Worm (Caenorhabditis elegans): ENCODE results near the gene ugt-20.
A peak's percentile ranks its signal among the peaks of the same experiment; 100 is the strongest.

Gene ugt-20

DNA sequence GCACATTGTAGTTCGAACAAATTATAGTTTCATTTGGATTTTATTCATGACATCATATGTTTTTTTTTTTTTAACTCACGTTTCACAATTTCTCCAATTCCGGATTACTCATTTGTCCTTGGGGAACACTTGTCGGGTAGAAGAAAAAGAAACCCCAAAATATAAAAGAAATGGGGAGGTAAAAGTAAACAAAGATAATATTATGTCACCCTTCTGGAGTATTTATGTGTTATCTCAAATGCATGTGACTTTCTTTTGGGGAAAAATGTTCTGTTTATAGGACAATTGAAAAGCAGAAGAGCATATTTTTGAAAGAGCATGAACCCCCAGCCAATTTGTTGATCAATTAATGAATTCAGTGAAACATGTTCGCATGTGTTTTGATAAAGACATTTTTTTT lies 31.5 kb downstream of the ugt-20 start:
- no peak for TF ChIP-seq nhr-111 (GFP tag; optimal IDR thresholded peaks at IDR 0.05)
- TF ChIP-seq unc-39 (tag; optimal IDR thresholded peaks at IDR 0.05) = no peak
- TF ChIP-seq daf-16 (GFP tag; optimal IDR thresholded peaks at IDR 0.05) = no peak
- peak; percentile 77 for TF ChIP-seq daf-16 (tag; optimal IDR thresholded peaks at IDR 0.05)
- TF ChIP-seq php-3 (GFP tag; IDR thresholded peaks at IDR 0.05) = 0 out of 2 replicates have a peak, but pooled peaks have one; percentile 23
- no peak for TF ChIP-seq Y75B8A.6 (GFP tag; IDR thresholded peaks at IDR 0.05)
- TF ChIP-seq ceh-28 (tag; optimal IDR thresholded peaks at IDR 0.05) = no peak
- peak; percentile 25 for TF ChIP-seq nhr-28 (tag; optimal IDR thresholded peaks at IDR 0.05)
- TF ChIP-seq pha-4 (GFP tag; IDR thresholded peaks at IDR 0.05) = no peak
- TF ChIP-seq pha-4 (tag; optimal IDR thresholded peaks at IDR 0.05) = peak; percentile 36
- TF ChIP-seq fkh-10 (GFP tag; optimal IDR thresholded peaks at IDR 0.05) = no peak
- TF ChIP-seq Y5F2A.4 (GFP tag; optimal IDR thresholded peaks at IDR 0.05) = no peak
- TF ChIP-seq daf-12 (tag; optimal IDR thresholded peaks at IDR 0.05) = no peak
- no peak for TF ChIP-seq saeg-2 (GFP tag; IDR thresholded peaks at IDR 0.05)
- TF ChIP-seq sdz-12 (GFP tag; optimal IDR thresholded peaks at IDR 0.05) = no peak
- TF ChIP-seq nhr-41 (GFP tag; IDR thresholded peaks at IDR 0.05) = no peak
- TF ChIP-seq dmd-9 (GFP tag; IDR thresholded peaks at IDR 0.05) = no peak
- TF ChIP-seq zfp-2 (tag; optimal IDR thresholded peaks at IDR 0.05) = no peak
- TF ChIP-seq T20F7.1 (GFP tag; optimal IDR thresholded peaks at IDR 0.05) = no peak
- no peak for TF ChIP-seq gei-8 (GFP tag; optimal IDR thresholded peaks at IDR 0.05)
- no peak for TF ChIP-seq lin-39 (tag; optimal IDR thresholded peaks at IDR 0.05)
- TF ChIP-seq T26A8.4 (GFP tag; IDR thresholded peaks at IDR 0.05) = no peak
- no peak for TF ChIP-seq aha-1 (tag)
- TF ChIP-seq cey-2 (tag; optimal IDR thresholded peaks at IDR 0.05; ENCODE audit: borderline replicate concordance, insufficient read depth) = no peak
- TF ChIP-seq Y48G9A.11 (GFP tag; IDR thresholded peaks at IDR 0.05) = no peak
- no peak for TF ChIP-seq ces-1 (GFP tag; optimal IDR thresholded peaks at IDR 0.05)
- peak; percentile 16 for TF ChIP-seq hlh-30 (tag; optimal IDR thresholded peaks at IDR 0.05; ENCODE audit: insufficient read depth)
- peak; percentile 40 for TF ChIP-seq dve-1 (tag; optimal IDR thresholded peaks at IDR 0.05; ENCODE audit: insufficient read depth)
- no peak for TF ChIP-seq mxl-3 (GFP tag; optimal IDR thresholded peaks at IDR 0.05)

DNA sequence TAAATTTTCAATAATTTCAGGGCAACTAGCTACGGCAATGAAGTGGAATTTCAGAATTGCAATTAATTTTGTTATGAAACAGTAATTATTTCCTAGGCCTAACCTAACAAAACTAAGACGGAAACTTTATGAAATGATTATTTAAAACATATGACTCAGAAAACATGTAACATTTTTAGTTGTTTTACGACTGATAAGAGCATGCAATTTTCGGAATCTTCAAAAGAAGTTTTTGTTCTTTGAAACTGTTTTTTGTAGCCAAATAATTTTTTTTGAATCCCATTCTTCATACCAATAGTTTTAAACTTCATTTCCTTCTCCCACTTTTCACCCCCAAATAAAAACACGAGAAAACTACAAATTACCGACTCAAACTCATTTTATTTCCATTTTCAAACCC lies 34.3 kb downstream of the ugt-20 start:
- TF ChIP-seq daf-16 (GFP tag; optimal IDR thresholded peaks at IDR 0.05) (no peak), daf-16 (tag; optimal IDR thresholded peaks at IDR 0.05) (peak; percentile 23), nhr-25 (tag; optimal IDR thresholded peaks at IDR 0.05; ENCODE audit: borderline replicate concordance, insufficient read depth) (no peak), fkh-10 (GFP tag; optimal IDR thresholded peaks at IDR 0.05) (no peak), nhr-6 (tag; optimal IDR thresholded peaks at IDR 0.05) (no peak), pqm-1 (tag; optimal IDR thresholded peaks at IDR 0.05) (peak; percentile 16), dmd-6 (GFP tag; IDR thresholded peaks at IDR 0.05) (peak; percentile 11; the same call in 1 of the 2 replicates), sdz-12 (GFP tag; optimal IDR thresholded peaks at IDR 0.05) (no peak), fos-1 (tag; optimal IDR thresholded peaks at IDR 0.05) (no peak), nhr-102 (tag; optimal IDR thresholded peaks at IDR 0.05) (no peak), dmd-9 (GFP tag; IDR thresholded peaks at IDR 0.05) (no peak), php-3 (GFP tag; IDR thresholded peaks at IDR 0.05) (peak; percentile 22; the same call in 1 of the 2 replicates), lin-29 (GFP tag; IDR thresholded peaks at IDR 0.05) (no peak), nhr-28 (tag; optimal IDR thresholded peaks at IDR 0.05) (peak; percentile 64)

DNA sequence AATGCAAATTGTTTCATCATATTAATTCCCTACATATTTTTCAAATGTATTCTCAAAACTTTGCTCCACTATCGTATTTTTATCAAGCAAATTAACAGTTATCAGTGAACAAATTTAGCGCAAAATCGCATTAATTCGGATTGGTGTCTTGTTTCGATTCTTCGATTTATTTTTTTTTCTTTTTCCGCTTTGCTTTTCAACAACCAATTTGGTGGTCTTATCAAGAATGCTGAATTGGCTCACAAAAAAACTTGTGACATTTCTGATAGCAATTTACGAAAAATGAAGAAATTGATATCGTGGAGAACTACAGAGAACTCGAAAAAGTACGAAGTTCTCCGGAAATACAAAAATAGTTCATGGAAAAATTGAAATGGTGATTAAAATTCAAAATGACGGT lies 34.9 kb downstream of the ugt-20 start:
- TF ChIP-seq dpl-1 (GFP tag; optimal IDR thresholded peaks at IDR 0.05) (no peak), nhr-28 (tag; optimal IDR thresholded peaks at IDR 0.05) (peak; percentile 71), lin-39 (tag; optimal IDR thresholded peaks at IDR 0.05) (no peak), dmd-9 (GFP tag; IDR thresholded peaks at IDR 0.05) (no peak), nhr-77 (tag; optimal IDR thresholded peaks at IDR 0.05) (peak; percentile 26), dve-1 (tag; optimal IDR thresholded peaks at IDR 0.05; ENCODE audit: insufficient read depth) (peak; percentile 58), saeg-2 (GFP tag; IDR thresholded peaks at IDR 0.05) (no peak), ama-1 (optimal IDR thresholded peaks at IDR 0.05) (no peak), daf-16 (GFP tag; optimal IDR thresholded peaks at IDR 0.05) (no peak), daf-16 (tag; optimal IDR thresholded peaks at IDR 0.05) (peak; percentile 82), pqm-1 (tag; optimal IDR thresholded peaks at IDR 0.05) (peak; percentile 92)

Measured in whole organism, L4 larva.